Worm (Caenorhabditis elegans): ENCODE measurements around the gene ZK622.1.

The ZK622.1 gene

DNA sequence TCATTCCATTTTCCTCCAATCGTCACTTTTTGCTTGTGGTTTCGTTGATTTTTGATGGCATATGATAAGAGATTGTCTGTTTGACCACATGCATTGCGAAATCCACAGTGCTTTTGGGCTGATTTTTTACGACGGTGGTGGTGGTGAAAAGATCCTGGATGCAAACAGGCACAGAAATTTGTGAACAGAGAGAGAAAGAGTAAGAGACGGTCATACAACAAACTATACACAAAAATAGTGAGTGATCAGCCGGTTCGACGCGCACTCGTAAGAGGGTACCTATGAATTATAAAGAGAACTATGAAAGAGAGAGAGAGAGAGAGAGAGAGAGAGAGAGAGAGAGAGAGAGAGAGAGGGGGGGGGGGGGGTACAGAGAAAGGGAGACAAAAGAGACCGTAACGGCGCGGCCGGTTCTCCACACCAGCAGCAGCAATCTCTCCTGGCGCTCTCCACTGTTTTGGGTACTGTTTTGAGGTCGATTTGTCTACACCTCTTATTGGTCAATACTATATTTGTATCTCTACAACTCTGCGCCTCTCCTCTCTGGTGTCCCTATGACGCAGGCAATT lies 28.2 kb downstream of the ZK622.1 start:
- no peak for TF ChIP-seq ama-1 (optimal IDR thresholded peaks at IDR 0.05)
- TF ChIP-seq ceh-22 (tag; optimal IDR thresholded peaks at IDR 0.05), result no peak
- peak; percentile 45 for TF ChIP-seq ceh-31 (tag; optimal IDR thresholded peaks at IDR 0.05)
- TF ChIP-seq ahr-1 (tag; optimal IDR thresholded peaks at IDR 0.05), result no peak
- TF ChIP-seq ceh-34 (tag; optimal IDR thresholded peaks at IDR 0.05), result no peak
- peak; percentile 28 for TF ChIP-seq nfya-1 (tag; optimal IDR thresholded peaks at IDR 0.05)
- no peak for TF ChIP-seq ceh-2 (tag; optimal IDR thresholded peaks at IDR 0.05)
- TF ChIP-seq ceh-18 (tag; optimal IDR thresholded peaks at IDR 0.05), result no peak
- no peak for TF ChIP-seq C08G9.2 (tag; optimal IDR thresholded peaks at IDR 0.05)
- no peak for TF ChIP-seq tbx-7 (tag; optimal IDR thresholded peaks at IDR 0.05)
- TF ChIP-seq elt-2 (tag; optimal IDR thresholded peaks at IDR 0.05), result no peak
- no peak for TF ChIP-seq ceh-48 (tag; optimal IDR thresholded peaks at IDR 0.05)
- TF ChIP-seq K09A11.1 (tag; optimal IDR thresholded peaks at IDR 0.05; ENCODE audit: insufficient read depth), result no peak
- TF ChIP-seq fax-1 (tag; optimal IDR thresholded peaks at IDR 0.05), result no peak
- peak; percentile 21 for TF ChIP-seq ref-2 (tag; optimal IDR thresholded peaks at IDR 0.05)
- TF ChIP-seq dmd-4 (tag; optimal IDR thresholded peaks at IDR 0.05; ENCODE audit: borderline replicate concordance), result no peak
- TF ChIP-seq K02D7.2 (tag; optimal IDR thresholded peaks at IDR 0.05), result no peak
- peak; percentile 22 for TF ChIP-seq tbx-2 (tag; optimal IDR thresholded peaks at IDR 0.05)
- no peak for TF ChIP-seq nhr-232 (tag; optimal IDR thresholded peaks at IDR 0.05)

DNA sequence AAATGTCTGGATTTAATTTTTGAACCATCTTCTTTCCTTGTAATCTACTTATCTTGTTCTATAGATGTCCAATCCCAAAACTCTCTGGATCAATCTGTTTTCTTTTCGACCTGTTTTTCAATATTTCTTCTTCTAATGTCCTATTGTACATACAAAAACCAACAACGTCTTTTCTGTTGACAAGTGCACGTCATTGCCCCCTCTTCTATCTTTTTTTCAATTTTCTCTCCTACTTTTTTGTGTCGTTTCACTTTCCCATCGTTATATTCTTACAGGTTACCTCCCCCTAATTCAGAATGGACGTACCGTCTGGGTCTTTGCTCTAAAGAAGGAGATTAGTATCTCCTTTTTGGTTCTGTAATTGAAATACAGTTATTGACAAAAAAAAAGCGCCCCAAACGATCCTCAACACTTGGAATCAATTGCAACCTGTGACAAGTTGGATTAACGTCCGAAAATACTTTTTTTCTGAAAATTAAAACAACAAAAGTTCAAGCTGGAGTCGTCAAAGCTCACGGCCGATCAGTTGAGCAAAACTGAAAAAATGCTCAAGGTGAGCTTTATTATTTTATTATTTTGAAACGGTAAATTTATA lies 29.2 kb downstream of the ZK622.1 start, which contains the start of gene vhp-1:
vhp-1 (plus strand) TSS at position 545 of the 595 bp plus-strand sequence.
- TF ChIP-seq tbx-7 (tag; optimal IDR thresholded peaks at IDR 0.05) (no peak), elt-2 (tag; optimal IDR thresholded peaks at IDR 0.05) (no peak), unc-86 (tag; optimal IDR thresholded peaks at IDR 0.05) (no peak), pha-4 (tag; optimal IDR thresholded peaks at IDR 0.05) (no peak), sdc-2 (tag; optimal IDR thresholded peaks at IDR 0.05) (no peak), ceh-22 (tag; optimal IDR thresholded peaks at IDR 0.05) (no peak), nfya-1 (tag; optimal IDR thresholded peaks at IDR 0.05) (no peak), ceh-24 (tag; optimal IDR thresholded peaks at IDR 0.05) (no peak), C38D4.7 (GFP tag; optimal IDR thresholded peaks at IDR 0.05) (no peak), tbx-2 (tag; optimal IDR thresholded peaks at IDR 0.05) (no peak), sox-4 (tag; optimal IDR thresholded peaks at IDR 0.05) (no peak), ahr-1 (tag; optimal IDR thresholded peaks at IDR 0.05) (no peak), K02D7.2 (tag; optimal IDR thresholded peaks at IDR 0.05) (no peak), ceh-14 (tag; optimal IDR thresholded peaks at IDR 0.05) (no peak), ref-2 (tag; optimal IDR thresholded peaks at IDR 0.05) (no peak), pqm-1 (tag; optimal IDR thresholded peaks at IDR 0.05) (no peak), sox-2 (GFP tag; IDR thresholded peaks at IDR 0.05) (no peak)

DNA sequence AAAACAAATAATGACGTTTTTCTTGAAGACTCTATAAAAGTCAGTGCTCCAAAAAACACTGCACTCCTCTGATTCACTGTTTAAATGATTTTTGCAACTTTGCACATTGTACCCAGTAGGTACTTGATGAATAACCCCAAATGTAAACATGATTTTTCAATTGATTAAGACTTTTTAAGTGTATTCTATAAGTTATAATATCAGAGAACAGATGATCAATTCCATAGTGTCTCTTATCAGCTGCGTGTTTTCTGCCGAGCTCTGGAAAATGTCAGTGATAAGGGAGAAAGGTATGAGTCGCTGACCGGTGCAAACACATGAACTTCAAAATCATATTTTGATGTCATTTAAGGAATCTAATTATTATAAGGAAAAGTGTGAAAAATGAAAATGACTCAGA lies 30.2 kb downstream of the ZK622.1 start:
- TF ChIP-seq elt-2 (tag; optimal IDR thresholded peaks at IDR 0.05) (peak; percentile 99), pqm-1 (tag; optimal IDR thresholded peaks at IDR 0.05) (peak; percentile 67), mec-3 (tag; optimal IDR thresholded peaks at IDR 0.05; ENCODE audit: borderline replicate concordance) (no peak), unc-55 (GFP tag; optimal IDR thresholded peaks at IDR 0.05) (no peak), hlh-8 (tag; optimal IDR thresholded peaks at IDR 0.05) (no peak), unc-3 (GFP tag; conservative IDR thresholded peaks at IDR 0.05) (no peak), unc-3 (tag; optimal IDR thresholded peaks at IDR 0.05) (no peak), T23F11.4 (GFP tag; optimal IDR thresholded peaks at IDR 0.05) (no peak), che-1 (tag; optimal IDR thresholded peaks at IDR 0.05) (no peak), pha-4 (tag; optimal IDR thresholded peaks at IDR 0.05) (no peak), unc-42 (tag; optimal IDR thresholded peaks at IDR 0.05) (no peak)

DNA sequence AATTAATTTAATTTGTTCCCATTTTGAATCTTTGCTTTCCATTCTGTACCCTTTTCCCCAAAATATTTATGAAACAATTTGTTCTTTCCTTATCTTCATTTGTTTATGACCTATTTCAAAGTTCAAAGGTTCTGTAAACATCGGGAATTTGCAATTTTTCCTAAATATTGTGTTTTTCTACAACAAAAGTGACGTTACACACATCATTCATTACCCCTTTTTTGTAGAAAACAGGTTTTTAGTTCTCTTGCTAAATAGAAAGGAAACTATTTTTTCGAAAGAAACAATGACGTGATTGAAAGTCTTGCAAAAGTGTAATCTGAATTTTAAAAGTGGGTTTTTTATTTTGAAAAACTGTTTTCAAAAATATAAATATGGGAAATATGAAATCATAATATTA lies 31.1 kb downstream of the ZK622.1 start:
- TF ChIP-seq unc-3 (GFP tag; conservative IDR thresholded peaks at IDR 0.05) (no peak), unc-3 (tag; optimal IDR thresholded peaks at IDR 0.05) (no peak), pha-4 (tag; optimal IDR thresholded peaks at IDR 0.05) (no peak), syd-9 (tag; optimal IDR thresholded peaks at IDR 0.05) (no peak), ttx-3 (tag; optimal IDR thresholded peaks at IDR 0.05) (no peak), lim-6 (tag; optimal IDR thresholded peaks at IDR 0.05) (no peak), ceh-14 (tag; optimal IDR thresholded peaks at IDR 0.05) (no peak), ceh-22 (tag; optimal IDR thresholded peaks at IDR 0.05) (no peak), fkh-6 (tag; optimal IDR thresholded peaks at IDR 0.05) (no peak), che-1 (tag; optimal IDR thresholded peaks at IDR 0.05) (no peak), dve-1 (tag; optimal IDR thresholded peaks at IDR 0.05) (no peak), C08G9.2 (tag; optimal IDR thresholded peaks at IDR 0.05) (no peak), ceh-34 (tag; optimal IDR thresholded peaks at IDR 0.05) (no peak)

Measured in whole organism, late embryonic.